Worm (Caenorhabditis elegans) whole organism, L4/young adult: Measurements from ENCODE around the gene cebp-1.
A peak's percentile ranks its signal among the peaks of the same experiment; 100 is the strongest.

Experiments
- dao-5 ChIP-seq: sonication (generic microtip); optimal IDR thresholded peaks from 2 replicates; lab custom pipeline; 2016; ENCODE audit warnings: missing genotype, missing genetic modification characterization, moderate library complexity, missing compliant biosample characterization
- him-1 ChIP-seq: sonication (generic microtip); optimal IDR thresholded peaks from 2 replicates; lab custom pipeline; 2016; ENCODE audit warnings: missing genotype, missing genetic modification reagents, missing genetic modification characterization, missing compliant biosample characterization

ce11 chrX:1454385-1454784 lies 717 bp upstream of the cebp-1 start:
- TF ChIP-seq dao-5 (tag; lab: Kevin White, UChicago) (peak; percentile 11), him-1 (tag; lab: Kevin White, UChicago) (peak; percentile 56)
